Worm (Caenorhabditis elegans): Measurements from ENCODE around the gene xpo-1.

xpo-1 gene

DNA sequence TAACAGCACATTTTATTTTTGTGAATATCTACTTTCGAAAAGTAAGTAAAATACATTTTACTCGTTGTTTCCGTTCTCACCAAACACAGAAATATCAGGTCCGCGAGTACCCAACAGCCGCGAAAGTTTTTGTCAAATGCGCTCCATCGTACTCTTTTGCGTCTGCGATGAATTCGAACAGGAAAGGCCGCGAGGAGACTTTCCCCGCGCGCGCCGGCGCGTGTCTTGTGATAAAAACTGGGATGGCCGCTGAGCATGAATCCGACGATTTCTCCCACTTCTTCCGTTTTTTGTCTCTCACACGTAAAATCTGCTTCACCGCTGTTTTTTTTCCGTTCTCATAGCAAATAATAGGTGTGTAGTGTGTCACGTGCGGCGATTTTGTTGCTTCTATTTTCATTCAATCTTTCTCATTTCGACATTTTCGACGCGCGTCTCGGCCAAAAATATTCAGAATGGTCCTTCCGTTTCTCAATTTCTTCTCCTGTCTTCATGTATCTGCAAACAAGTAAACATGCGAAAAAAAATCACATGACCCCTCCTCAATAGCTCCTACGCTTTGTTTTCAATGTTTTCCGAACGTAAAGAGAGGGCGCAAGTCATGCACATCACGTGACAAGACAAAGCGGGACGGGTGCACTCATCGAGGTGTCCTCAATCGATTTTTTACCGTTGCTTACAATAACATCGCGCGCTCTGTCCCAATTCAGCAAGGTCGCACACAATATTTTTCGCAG is 632 bp upstream of the xpo-1 start, which contains the start of gene uvs-1 (continued):
- TF ChIP-seq egl-44 (GFP tag; IDR thresholded peaks at IDR 0.05) (no peak), Y67H2A.10 (GFP tag; conservative IDR thresholded peaks at IDR 0.05) (peak; percentile 56; the same call in 1 of the 2 replicates), cebp-1 (GFP tag; IDR thresholded peaks at IDR 0.05) (no peak), cebp-1 (tag; optimal IDR thresholded peaks at IDR 0.05) (peak; percentile 61), madf-10 (tag; optimal IDR thresholded peaks at IDR 0.05) (peak; percentile 36), nfya-1 (tag; optimal IDR thresholded peaks at IDR 0.05; ENCODE audit: borderline replicate concordance, insufficient read depth) (no peak), ceh-40 (GFP tag; IDR thresholded peaks at IDR 0.05) (no peak), tlf-1 (GFP tag; optimal IDR thresholded peaks at IDR 0.05) (no peak), egl-18 (GFP tag; IDR thresholded peaks at IDR 0.05) (no peak), lin-40 (tag; optimal IDR thresholded peaks at IDR 0.05) (no peak), B0261.1 (tag; optimal IDR thresholded peaks at IDR 0.05) (no peak), T07F8.4 (tag; optimal IDR thresholded peaks at IDR 0.05) (no peak), Y53G8AR.9 (GFP tag; conservative IDR thresholded peaks at IDR 0.05) (no peak), F55B11.4 (tag; optimal IDR thresholded peaks at IDR 0.05; ENCODE audit: borderline replicate concordance, insufficient read depth) (no peak), ekl-4 (GFP tag; IDR thresholded peaks at IDR 0.05) (no peak), ets-4 (GFP tag; optimal IDR thresholded peaks at IDR 0.05) (no peak), B0035.1 (tag; optimal IDR thresholded peaks at IDR 0.05) (no peak), attf-5 (GFP tag; optimal IDR thresholded peaks at IDR 0.05) (peak; percentile 75), ztf-3 (GFP tag; optimal IDR thresholded peaks at IDR 0.05) (no peak), him-1 (tag; optimal IDR thresholded peaks at IDR 0.05) (no peak), F37B4.10 (GFP tag; IDR thresholded peaks at IDR 0.05) (no peak), F52B5.7 (tag; optimal IDR thresholded peaks at IDR 0.05) (no peak), pha-4 (tag; optimal IDR thresholded peaks at IDR 0.05) (no peak), lin-54 (GFP tag; optimal IDR thresholded peaks at IDR 0.05) (peak; percentile 23), hmg-20 (GFP tag; IDR thresholded peaks at IDR 0.05) (no peak), ceh-79 (tag; optimal IDR thresholded peaks at IDR 0.05) (no peak), dpff-1 (tag; optimal IDR thresholded peaks at IDR 0.05) (no peak), F39B2.1 (GFP tag; IDR thresholded peaks at IDR 0.05) (no peak), K11D2.4 (GFP tag; IDR thresholded peaks at IDR 0.05) (no peak), ztf-28 (GFP tag; IDR thresholded peaks at IDR 0.05) (no peak), B0019.2 (GFP tag; conservative IDR thresholded peaks at IDR 0.05) (no peak), lsy-27 (tag; optimal IDR thresholded peaks at IDR 0.05; ENCODE audit: borderline replicate concordance, insufficient read depth) (no peak), ceh-27 (GFP tag; optimal IDR thresholded peaks at IDR 0.05) (peak; percentile 51), dox-1 (GFP tag; IDR thresholded peaks at IDR 0.05) (peak; percentile 73; the same call in 1 of the 2 replicates), mes-4 (tag; optimal IDR thresholded peaks at IDR 0.05) (no peak), nhr-80 (tag; optimal IDR thresholded peaks at IDR 0.05) (peak; percentile 47), F23B12.7 (tag; optimal IDR thresholded peaks at IDR 0.05; ENCODE audit: insufficient read depth) (no peak), ztf-25 (GFP tag; IDR thresholded peaks at IDR 0.05) (no peak), F33H1.4 (GFP tag; IDR thresholded peaks at IDR 0.05) (peak; percentile 65), F49E8.2 (tag; optimal IDR thresholded peaks at IDR 0.05; ENCODE audit: insufficient read depth) (no peak), ccch-3 (GFP tag; optimal IDR thresholded peaks at IDR 0.05) (no peak), tbp1 (GFP tag; optimal IDR thresholded peaks at IDR 0.05) (no peak), tbx-9 (tag; optimal IDR thresholded peaks at IDR 0.05; ENCODE audit: borderline replicate concordance) (no peak), madf-3 (GFP tag; IDR thresholded peaks at IDR 0.05) (peak; percentile 73; the same call in 1 of the 2 replicates), nhr-179 (tag; optimal IDR thresholded peaks at IDR 0.05) (no peak), hsf-1 (GFP tag; IDR thresholded peaks at IDR 0.05) (peak; percentile 78), dpl-1 (GFP tag; optimal IDR thresholded peaks at IDR 0.05) (peak; percentile 51), ztf-6 (GFP tag; IDR thresholded peaks at IDR 0.05) (no peak)
